Worm (Caenorhabditis elegans) whole organism, late embryonic: Measurements from ENCODE around the gene trpp-11.

ENCODE experiments used
- ceh-30 ChIP-seq: fragments of 150-350 bp; optimal IDR thresholded peaks from 2 replicates; lab custom pipeline; 2014; ENCODE audit warnings: missing biosample characterization, missing genetic modification characterization
- hlh-13 ChIP-seq: fragments of 200-800 bp; sonication (Bioruptor generic); optimal IDR thresholded peaks from 2 replicates; lab custom pipeline; 2018; ENCODE audit warnings: mild to moderate bottlenecking, missing genetic modification characterization, missing compliant biosample characterization
- sox-2 ChIP-seq: fragments of 200-800 bp; sonication (Bioruptor generic); IDR thresholded peaks from 2 replicates; pipeline ENCODE4 v1.3.6; 2022; ENCODE audit warnings: missing genetic modification reagents, missing genetic modification characterization, missing compliant biosample characterization

- TF ChIP-seq hlh-13 (GFP tag; lab: Kevin White, UChicago) (no peak), ceh-30 (tag; lab: Kevin White, UChicago) (no peak), sox-2 (no peak)
Observed at ce11 chrIII:782503-782902, 12.4 kb upstream of the trpp-11 start.
